Worm (Caenorhabditis elegans) whole organism, L1 larva: Measurements from ENCODE around the gene pcs-1.
"Not testable (repeated sequence)": the region's sequence is repeated elsewhere in the genome, so short reads cannot be mapped to it uniquely, and the experiment has no call there.

Source experiments
- ceh-8 ChIP-seq: fragments of 200-800 bp; sonication (Bioruptor generic); optimal IDR thresholded peaks from 2 replicates; lab custom pipeline; 2018; ENCODE audit warnings: mild to moderate bottlenecking, missing genetic modification characterization, moderate library complexity, missing compliant biosample characterization
- elt-2 ChIP-seq: sonication (generic microtip); optimal IDR thresholded peaks from 2 replicates; lab custom pipeline; 2016; ENCODE audit warnings: missing genetic modification characterization, mild to moderate bottlenecking, inconsistent platforms, missing compliant biosample characterization, missing genetic modification reagents
- elt-3 ChIP-seq, 6 experiments: fragments of 150-350 bp in 1 of 6; sonication (generic microtip); optimal IDR thresholded peaks; 2 replicates each; lab custom pipeline; 2017 to 2018; ENCODE audit warnings: missing biosample characterization in 6 of 6, missing genetic modification characterization in 6 of 6, inconsistent platforms in 1 of 6
- lsy-2 ChIP-seq, 2 experiments: fragments of 150-350 bp; optimal IDR thresholded peaks; 2 replicates each; lab custom pipeline; 2014; ENCODE audit warnings: missing biosample characterization in 2 of 2, missing genetic modification characterization in 2 of 2
- mdl-1 ChIP-seq, 2 experiments: fragments of 150-350 bp; optimal IDR thresholded peaks; 2 replicates each; lab custom pipeline; 2014 to 2017; ENCODE audit warnings: missing biosample characterization in 2 of 2, missing genetic modification characterization in 2 of 2, inconsistent platforms in 1 of 2
- nhr-237 ChIP-seq: fragments of 150-350 bp; optimal IDR thresholded peaks from 2 replicates; lab custom pipeline; 2014; ENCODE audit warnings: missing biosample characterization, missing genetic modification characterization
- nhr-28 ChIP-seq: fragments of 150-350 bp; optimal IDR thresholded peaks from 2 replicates; lab custom pipeline; 2014; ENCODE audit warnings: missing biosample characterization, missing genetic modification characterization
- snpc-4 ChIP-seq: fragments of 150-350 bp; optimal IDR thresholded peaks from 2 replicates; lab custom pipeline; 2014; ENCODE audit warnings: missing biosample characterization, missing genetic modification characterization

DNA sequence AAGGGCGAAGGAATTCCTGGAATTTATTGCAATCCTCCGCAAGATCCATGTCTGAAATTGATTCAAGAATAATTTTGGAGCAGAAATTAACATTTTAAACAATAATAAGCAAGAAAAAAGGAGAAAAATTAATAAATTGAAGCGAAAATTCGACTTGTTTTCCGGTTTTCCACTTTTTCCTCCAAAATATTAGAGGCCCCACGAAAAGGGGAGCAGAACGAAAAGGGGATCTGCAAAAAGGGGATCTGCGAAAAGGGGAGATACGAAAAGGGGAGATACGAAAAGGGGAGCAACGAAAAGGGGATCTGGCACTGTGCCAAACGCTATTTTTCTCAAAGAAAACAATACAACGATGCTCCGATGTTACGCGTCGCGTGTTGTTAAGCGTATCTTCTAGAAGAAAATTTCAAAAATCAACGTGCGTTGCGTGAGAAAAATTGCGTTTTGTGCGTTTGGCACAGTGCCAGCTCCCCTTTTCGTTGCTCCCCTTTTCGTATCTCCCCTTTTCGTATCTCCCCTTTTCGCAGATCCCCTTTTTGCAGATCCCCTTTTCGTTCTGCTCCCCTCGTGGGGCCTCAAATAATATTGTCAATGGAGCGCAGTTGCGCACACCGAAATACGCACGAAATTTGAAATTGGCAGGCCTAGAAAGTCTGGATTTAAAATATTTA lies 43.0 kb downstream of the pcs-1 start, which contains the start of gene Y62F5A.12:
- TF ChIP-seq mdl-1 (tag; optimal IDR thresholded peaks at IDR 0.05; lab: Kevin White, UChicago) (peak in 1 of 2 experiments; percentile 71), snpc-4 (peak; percentile 6), elt-3 (tag; optimal IDR thresholded peaks at IDR 0.05; lab: Kevin White, UChicago) (peak in 2 of 6 experiments; percentile 11 to 13), nhr-237 (tag; lab: Kevin White, UChicago) (peak; percentile 34), ceh-8 (peak; percentile 57), lsy-2 (tag; optimal IDR thresholded peaks at IDR 0.05; lab: Kevin White, UChicago) (peak; percentile 72 to 73), elt-2 (peak; percentile 42)
- TF ChIP-seq nhr-28, result not testable (repeated sequence)
